Worm (Caenorhabditis elegans) whole organism, L3 larva: ENCODE measurements around the gene lido-10.

Experiments used
- ZK546.5 ChIP-seq: sonication (generic microtip); optimal IDR thresholded peaks from 2 replicates; lab custom pipeline; 2017; ENCODE audit warnings: missing biosample characterization, missing genetic modification characterization
- aly-2 ChIP-seq: fragments of 150-350 bp; optimal IDR thresholded peaks from 2 replicates; lab custom pipeline; 2014; ENCODE audit warnings: missing biosample characterization, missing genetic modification characterization
- ama-1 ChIP-seq: fragments of 150-350 bp; optimal IDR thresholded peaks from 2 replicates; lab custom pipeline; 2018
- ceh-16 ChIP-seq: sonication (generic microtip); optimal IDR thresholded peaks from 2 replicates; lab custom pipeline; 2017; ENCODE audit warnings: missing biosample characterization, missing genetic modification characterization
- ceh-28 ChIP-seq: fragments of 150-350 bp; optimal IDR thresholded peaks from 2 replicates; lab custom pipeline; 2014; ENCODE audit warnings: missing biosample characterization, missing genetic modification reagents, missing genetic modification characterization
- ceh-82 ChIP-seq: fragments of 150-350 bp; optimal IDR thresholded peaks from 2 replicates; lab custom pipeline; 2014; ENCODE audit warnings: missing biosample characterization, missing genetic modification characterization
- ceh-9 ChIP-seq: sonication (generic microtip); optimal IDR thresholded peaks from 2 replicates; lab custom pipeline; 2018; ENCODE audit warnings: missing biosample characterization, missing genetic modification characterization
- daf-12 ChIP-seq: fragments of 150-350 bp; optimal IDR thresholded peaks from 2 replicates; lab custom pipeline; 2014; ENCODE audit warnings: missing biosample characterization, missing genetic modification reagents, missing genetic modification characterization
- egl-27 ChIP-seq: sonication (generic microtip); optimal IDR thresholded peaks from 4 replicates; lab custom pipeline; 2017; ENCODE audit warnings: missing biosample characterization, missing genetic modification reagents, missing genetic modification characterization
- elt-3 ChIP-seq, 3 experiments: fragments of 150-350 bp in 1 of 3; sonication (generic microtip) in 2 of 3; optimal IDR thresholded peaks; 2 replicates in 2 of 3; 4 replicates in 1 of 3; lab custom pipeline; 2014 to 2017; ENCODE audit warnings: missing biosample characterization in 3 of 3, missing genetic modification characterization in 3 of 3
- eor-1 ChIP-seq, 2 experiments: fragments of 150-350 bp; optimal IDR thresholded peaks; 2 replicates each; lab custom pipeline; 2014 to 2018; ENCODE audit warnings: missing biosample characterization in 2 of 2, missing genetic modification characterization in 2 of 2
- fkh-10 ChIP-seq: sonication (generic microtip); optimal IDR thresholded peaks from 2 replicates; lab custom pipeline; 2017; ENCODE audit warnings: missing biosample characterization, missing genetic modification reagents, missing genetic modification characterization
- hmg-11 ChIP-seq: sonication (generic microtip); optimal IDR thresholded peaks from 2 replicates; lab custom pipeline; 2016; ENCODE audit warnings: missing genetic modification characterization, missing compliant biosample characterization
- jun-1 ChIP-seq: fragments of 150-350 bp; optimal IDR thresholded peaks from 2 replicates; lab custom pipeline; 2014; ENCODE audit warnings: missing biosample characterization, missing genetic modification reagents, missing genetic modification characterization
- lin-15B ChIP-seq: fragments of 150-350 bp; optimal IDR thresholded peaks from 2 replicates; lab custom pipeline; 2014; ENCODE audit warnings: missing biosample characterization, missing genetic modification characterization
- lin-39 ChIP-seq: fragments of 150-350 bp; optimal IDR thresholded peaks from 2 replicates; lab custom pipeline; 2018; ENCODE audit warnings: missing biosample characterization, missing genetic modification reagents, missing genetic modification characterization
- lsy-12 ChIP-seq: sonication (generic microtip); optimal IDR thresholded peaks from 2 replicates; lab custom pipeline; 2016; ENCODE audit warnings: mild to moderate bottlenecking, missing genetic modification characterization, missing compliant biosample characterization
- mdl-1 ChIP-seq: fragments of 150-350 bp; optimal IDR thresholded peaks from 2 replicates; lab custom pipeline; 2014; ENCODE audit warnings: missing biosample characterization, missing genetic modification characterization
- mml-1 ChIP-seq: fragments of 150-350 bp; sonication (generic microtip); optimal IDR thresholded peaks from 3 replicates; lab custom pipeline; 2014; ENCODE audit warnings: missing biosample characterization, missing genetic modification characterization
- nfya-1 ChIP-seq: sonication (generic microtip); optimal IDR thresholded peaks from 2 replicates; lab custom pipeline; 2017; ENCODE audit warnings: missing genetic modification characterization, mild to moderate bottlenecking, missing compliant biosample characterization, antibody characterized with exemption, moderate library complexity; ENCODE audit not compliant: insufficient read depth
- nhr-11 ChIP-seq: fragments of 150-350 bp; optimal IDR thresholded peaks from 2 replicates; lab custom pipeline; 2014; ENCODE audit warnings: missing biosample characterization, missing genetic modification characterization
- nhr-12 ChIP-seq: fragments of 150-350 bp; optimal IDR thresholded peaks from 2 replicates; lab custom pipeline; 2014; ENCODE audit warnings: missing biosample characterization, missing genetic modification characterization
- nhr-23 ChIP-seq: fragments of 150-350 bp; optimal IDR thresholded peaks from 2 replicates; lab custom pipeline; 2014; ENCODE audit warnings: missing biosample characterization, missing genetic modification reagents, missing genetic modification characterization
- nhr-237 ChIP-seq: fragments of 150-350 bp; optimal IDR thresholded peaks from 2 replicates; lab custom pipeline; 2014; ENCODE audit warnings: missing biosample characterization, missing genetic modification characterization
- nhr-25 ChIP-seq: sonication (generic microtip); optimal IDR thresholded peaks from 2 replicates; lab custom pipeline; 2017; ENCODE audit warnings: missing biosample characterization, missing genetic modification characterization
- nhr-28 ChIP-seq: fragments of 150-350 bp; optimal IDR thresholded peaks from 2 replicates; lab custom pipeline; 2014; ENCODE audit warnings: missing biosample characterization, missing genetic modification characterization
- nhr-43 ChIP-seq: sonication (generic microtip); optimal IDR thresholded peaks from 2 replicates; lab custom pipeline; 2016; ENCODE audit warnings: mild to moderate bottlenecking, missing genetic modification characterization, missing compliant biosample characterization; ENCODE audit not compliant: poor library complexity, severe bottlenecking
- nhr-67 ChIP-seq: fragments of 150-350 bp; optimal IDR thresholded peaks from 2 replicates; lab custom pipeline; 2014; ENCODE audit warnings: missing biosample characterization, missing genetic modification characterization
- nhr-77 ChIP-seq: fragments of 150-350 bp; optimal IDR thresholded peaks from 2 replicates; lab custom pipeline; 2014; ENCODE audit warnings: missing biosample characterization, missing genetic modification characterization
- pha-4 ChIP-seq: fragments of 150-350 bp; optimal IDR thresholded peaks from 2 replicates; lab custom pipeline; 2014; ENCODE audit warnings: missing biosample characterization, missing genetic modification reagents, missing genetic modification characterization
- skn-1 ChIP-seq: fragments of 150-350 bp; optimal IDR thresholded peaks from 2 replicates; lab custom pipeline; 2014; ENCODE audit warnings: missing biosample characterization, missing genetic modification characterization
- snpc-4 ChIP-seq: fragments of 150-350 bp; optimal IDR thresholded peaks from 2 replicates; lab custom pipeline; 2014; ENCODE audit warnings: missing biosample characterization, missing genetic modification characterization
- tbx-2 ChIP-seq: sonication (generic microtip); optimal IDR thresholded peaks from 2 replicates; lab custom pipeline; 2016; ENCODE audit warnings: mild to moderate bottlenecking, missing genetic modification characterization, missing compliant biosample characterization
- unc-62 ChIP-seq: fragments of 150-350 bp; sonication (generic microtip); optimal IDR thresholded peaks from 4 replicates; lab custom pipeline; 2014; ENCODE audit warnings: missing biosample characterization, missing genetic modification reagents, missing genetic modification characterization
- zag-1 ChIP-seq: fragments of 150-350 bp; optimal IDR thresholded peaks from 2 replicates; lab custom pipeline; 2014; ENCODE audit warnings: missing biosample characterization, missing genetic modification characterization
- ztf-11 ChIP-seq: fragments of 150-350 bp; optimal IDR thresholded peaks from 2 replicates; lab custom pipeline; 2014; ENCODE audit warnings: missing biosample characterization, missing genetic modification characterization
- ztf-4 ChIP-seq: fragments of 150-350 bp; optimal IDR thresholded peaks from 2 replicates; lab custom pipeline; 2014; ENCODE audit warnings: missing biosample characterization, missing genetic modification characterization

lido-10 gene

DNA sequence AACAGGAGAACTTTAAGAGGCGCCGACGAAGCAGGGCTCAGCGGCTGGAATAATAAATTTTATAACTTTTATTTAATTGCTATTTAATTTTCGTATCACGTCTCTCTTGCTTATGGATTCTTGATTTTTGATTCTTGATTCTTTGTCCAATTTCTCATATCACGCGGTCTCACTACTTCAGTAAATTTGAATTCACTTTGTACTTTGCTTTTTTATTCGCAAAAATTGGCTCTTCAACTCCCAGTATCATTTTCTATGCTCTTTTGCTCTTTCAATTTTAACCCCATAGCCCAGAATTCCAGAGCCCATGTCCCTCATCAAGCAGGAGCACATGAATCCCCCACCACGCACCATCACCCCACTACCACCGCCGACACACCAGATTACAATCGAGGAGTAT lies at the start of gene lido-10:
Gene lido-10 (plus strand): TSS at position 301 of the 400 bp plus-strand sequence.
- no peak for TF ChIP-seq ceh-9 (tag; lab: Kevin White, UChicago)
- TF ChIP-seq nhr-25 (tag; lab: Kevin White, UChicago) = no peak
- no peak for TF ChIP-seq ceh-16
- TF ChIP-seq fkh-10 (GFP tag; lab: Kevin White, UChicago) = no peak
- TF ChIP-seq daf-12 (tag; lab: Kevin White, UChicago) = no peak
- TF ChIP-seq lsy-12 = no peak
- TF ChIP-seq nfya-1 = no peak
- no peak for TF ChIP-seq nhr-11
- TF ChIP-seq nhr-23 = no peak
- TF ChIP-seq lin-39 (tag; lab: Kevin White, UChicago) = no peak
- no peak for TF ChIP-seq eor-1 (tag; optimal IDR thresholded peaks at IDR 0.05; lab: Kevin White, UChicago)
- no peak for TF ChIP-seq ztf-4
- no peak for TF ChIP-seq egl-27
- no peak for TF ChIP-seq unc-62 (GFP tag; lab: Kevin White, UChicago)

DNA sequence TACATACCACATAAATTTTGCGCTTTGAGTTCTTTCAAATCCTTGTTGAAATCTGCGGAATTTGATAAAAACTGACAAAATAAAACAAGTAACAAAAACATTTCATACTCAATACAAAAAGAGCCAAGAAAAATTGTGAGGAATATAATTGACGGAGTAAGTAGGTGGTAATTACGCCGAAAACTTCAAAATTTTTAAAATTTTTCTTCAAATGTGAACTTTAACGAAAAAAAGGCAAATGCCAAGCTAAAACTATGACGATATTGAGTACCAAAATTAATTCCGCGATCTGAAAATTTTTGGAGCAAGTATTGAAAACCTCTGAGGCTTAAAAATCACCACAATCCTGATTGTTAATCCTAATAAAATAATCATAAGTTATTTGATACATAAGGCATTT lies 49.7 kb upstream of the lido-10 start, which contains the start of gene irld-51:
Gene irld-51 (minus strand): TSS at position 101 of the 400 bp plus-strand sequence.
- TF ChIP-seq skn-1 (tag; lab: Kevin White, UChicago) = no peak
- TF ChIP-seq nhr-12 (tag; lab: Kevin White, UChicago) = no peak
- TF ChIP-seq aly-2 (tag; lab: Kevin White, UChicago) = no peak
- no peak for TF ChIP-seq pha-4 (tag; lab: Kevin White, UChicago)
- no peak for TF ChIP-seq hmg-11
- TF ChIP-seq ceh-9 (tag; lab: Kevin White, UChicago) = no peak
- no peak for TF ChIP-seq daf-12 (tag; lab: Kevin White, UChicago)
- TF ChIP-seq egl-27 = no peak
- TF ChIP-seq ZK546.5 = no peak
- no peak for TF ChIP-seq nhr-11
- TF ChIP-seq nhr-237 = no peak

DNA sequence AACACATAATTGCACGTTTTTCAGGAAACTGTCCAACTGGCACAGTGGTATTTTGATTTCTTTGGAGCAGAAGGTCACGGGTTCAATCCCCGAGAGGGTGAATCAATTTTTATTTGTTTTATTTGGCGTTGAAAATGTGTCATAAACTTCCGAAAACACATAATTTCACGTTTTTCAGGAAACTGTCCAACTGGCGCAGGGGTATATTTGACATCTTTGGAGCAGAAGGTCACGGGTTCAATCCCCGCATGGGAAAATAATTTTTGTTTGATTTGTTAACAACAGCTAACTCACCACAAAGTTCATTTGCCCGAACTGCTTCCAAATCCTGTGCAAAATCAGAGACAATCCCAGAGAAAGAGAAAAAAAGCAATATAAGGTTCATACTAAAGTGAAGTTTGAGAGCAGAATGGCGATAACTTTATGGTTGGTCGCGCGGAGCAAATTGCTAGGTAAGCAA lies 46.6 kb upstream of the lido-10 start, which contains the start of gene irld-48:
Gene irld-48 (plus strand): TSS at position 410 of the 460 bp plus-strand sequence.
- TF ChIP-seq jun-1 (tag; lab: Kevin White, UChicago) (no peak), ceh-28 (no peak), pha-4 (tag; lab: Kevin White, UChicago) (no peak), snpc-4 (no peak), nhr-77 (tag; lab: Kevin White, UChicago) (no peak), lsy-12 (no peak), elt-3 (tag; optimal IDR thresholded peaks at IDR 0.05; lab: Kevin White, UChicago) (no peak), nhr-11 (no peak), skn-1 (tag; lab: Kevin White, UChicago) (no peak), ztf-11 (tag; lab: Kevin White, UChicago) (no peak), mdl-1 (no peak), eor-1 (tag; optimal IDR thresholded peaks at IDR 0.05; lab: Kevin White, UChicago) (no peak), nhr-237 (no peak), nhr-28 (tag; lab: Kevin White, UChicago) (no peak), mml-1 (tag; lab: Kevin White, UChicago) (no peak), daf-12 (tag; lab: Kevin White, UChicago) (no peak), ama-1 (no peak), nhr-43 (tag; lab: Kevin White, UChicago) (no peak), zag-1 (tag; lab: Kevin White, UChicago) (no peak)

DNA sequence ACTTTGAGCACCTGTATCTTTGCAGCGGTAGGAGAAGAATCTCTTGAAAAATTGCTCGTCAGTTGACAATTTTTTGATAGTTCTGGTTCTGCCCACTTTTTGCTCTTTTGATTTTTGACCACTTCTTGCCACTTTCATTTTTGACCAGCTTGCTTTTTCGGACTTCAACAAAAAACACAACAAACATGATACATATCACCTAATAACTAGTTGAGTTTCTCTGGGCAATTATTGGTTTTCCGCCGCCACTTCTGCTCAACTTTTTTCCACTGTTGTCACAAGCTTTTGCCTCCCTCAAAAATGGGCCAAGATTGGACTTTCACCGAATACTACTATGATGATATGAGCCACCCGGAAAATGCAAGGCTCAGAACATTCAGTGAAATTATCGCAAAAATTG lies 44.0 kb upstream of the lido-10 start, which contains the start of gene srw-60:
Gene srw-60 (plus strand): TSS at position 301 of the 400 bp plus-strand sequence.
- no peak for TF ChIP-seq nhr-67

DNA sequence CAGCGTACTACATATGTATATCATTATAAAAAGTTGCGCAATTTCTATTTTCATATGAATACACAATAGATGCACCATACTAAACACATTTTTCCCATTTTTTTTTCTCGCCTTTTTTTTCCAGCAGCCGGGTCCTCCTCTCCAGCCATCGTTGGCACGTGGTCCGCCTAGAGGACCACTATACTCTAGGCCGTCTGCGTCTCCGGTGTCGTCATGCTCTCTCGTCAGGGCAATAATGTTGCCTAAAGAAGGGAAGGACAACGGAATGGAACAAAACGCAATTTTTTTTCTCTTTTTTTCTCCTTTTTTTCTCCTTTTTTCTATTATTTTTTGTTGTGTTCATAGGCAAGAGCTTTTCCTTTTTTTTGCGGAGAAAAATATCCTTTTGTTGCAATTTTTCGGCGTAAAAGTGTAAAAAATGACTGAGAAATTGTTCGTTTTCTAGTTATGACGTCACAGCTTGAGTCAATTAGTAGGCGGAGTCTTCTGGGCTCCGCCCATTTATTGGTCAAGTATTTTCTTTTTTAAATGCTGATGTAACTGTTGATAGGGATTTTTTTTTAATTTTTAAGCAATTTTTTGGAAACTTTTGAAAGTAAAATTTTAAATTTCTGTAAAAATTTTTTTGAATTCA lies 39.7 kb upstream of the lido-10 start:
- TF ChIP-seq lin-15B (tag; lab: Kevin White, UChicago) (peak; percentile 21), unc-62 (GFP tag; lab: Kevin White, UChicago) (no peak), lin-39 (tag; lab: Kevin White, UChicago) (peak; percentile 62), mdl-1 (peak; percentile 91), ceh-82 (no peak), skn-1 (tag; lab: Kevin White, UChicago) (peak; percentile 47), fkh-10 (GFP tag; lab: Kevin White, UChicago) (peak; percentile 77), hmg-11 (peak; percentile 66), tbx-2 (tag; lab: Kevin White, UChicago) (no peak)
